Worm (Caenorhabditis elegans): ENCODE results near the gene brc-2.

brc-2 gene

ce11 chrIII:6885889-6886288 is 17.0 kb downstream of the brc-2 start:
- no peak for TF ChIP-seq fos-1 (tag; optimal IDR thresholded peaks at IDR 0.05)
- no peak for TF ChIP-seq nhr-43 (tag; optimal IDR thresholded peaks at IDR 0.05; ENCODE audit: poor library complexity, severe bottlenecking)
- no peak for TF ChIP-seq nhr-28 (tag; optimal IDR thresholded peaks at IDR 0.05)
- TF ChIP-seq lin-39 (tag; optimal IDR thresholded peaks at IDR 0.05): no peak
- TF ChIP-seq nhr-77 (tag; optimal IDR thresholded peaks at IDR 0.05): no peak
- no peak for TF ChIP-seq snpc-4 (tag; optimal IDR thresholded peaks at IDR 0.05)
- no peak for TF ChIP-seq ceh-28 (tag; optimal IDR thresholded peaks at IDR 0.05)
- no peak for TF ChIP-seq tbx-2 (tag; optimal IDR thresholded peaks at IDR 0.05)
- TF ChIP-seq nhr-11 (tag; optimal IDR thresholded peaks at IDR 0.05): no peak
- no peak for TF ChIP-seq eor-1 (tag; optimal IDR thresholded peaks at IDR 0.05)
- TF ChIP-seq unc-62 (GFP tag; optimal IDR thresholded peaks at IDR 0.05): no peak
- TF ChIP-seq nhr-25 (tag; optimal IDR thresholded peaks at IDR 0.05): no peak
- TF ChIP-seq ztf-11 (tag; optimal IDR thresholded peaks at IDR 0.05): no peak
- no peak for TF ChIP-seq elt-1 (tag; optimal IDR thresholded peaks at IDR 0.05)
- no peak for TF ChIP-seq aly-2 (tag; optimal IDR thresholded peaks at IDR 0.05)
- TF ChIP-seq ztf-4 (tag; optimal IDR thresholded peaks at IDR 0.05): no peak
- TF ChIP-seq ceh-82 (tag; optimal IDR thresholded peaks at IDR 0.05): no peak

DNA sequence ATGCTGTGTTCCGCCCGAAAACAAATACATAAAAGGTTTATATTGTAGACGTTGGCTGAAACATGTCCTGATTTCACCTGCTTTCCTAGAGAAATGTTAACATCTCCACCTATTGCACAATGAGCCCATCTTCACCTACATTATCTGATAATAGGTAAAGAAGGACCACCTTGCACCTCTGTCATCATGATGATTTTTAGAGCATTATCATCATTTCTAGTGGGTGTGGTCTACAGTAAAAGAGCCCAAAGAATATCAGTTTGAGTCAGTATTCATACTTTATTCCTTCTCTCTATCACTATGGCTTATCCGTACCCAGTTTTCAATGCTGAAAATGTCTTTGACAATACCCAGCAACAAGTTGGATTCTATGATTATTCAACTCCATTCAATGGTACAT is 18.7 kb downstream of the brc-2 start, which contains the start of gene med-2:
Gene med-2 (plus strand): TSS at position 301 of the 400 bp plus-strand sequence.
- TF ChIP-seq ama-1 (optimal IDR thresholded peaks at IDR 0.05) (no peak), nhr-12 (tag; optimal IDR thresholded peaks at IDR 0.05) (no peak), nhr-43 (tag; optimal IDR thresholded peaks at IDR 0.05; ENCODE audit: poor library complexity, severe bottlenecking) (no peak), lin-39 (tag; optimal IDR thresholded peaks at IDR 0.05) (no peak), ceh-9 (tag; optimal IDR thresholded peaks at IDR 0.05) (no peak), nfya-1 (tag; optimal IDR thresholded peaks at IDR 0.05; ENCODE audit: insufficient read depth) (no peak), nhr-237 (tag; optimal IDR thresholded peaks at IDR 0.05) (no peak), eor-1 (tag; optimal IDR thresholded peaks at IDR 0.05) (no peak), nhr-76 (tag; optimal IDR thresholded peaks at IDR 0.05) (no peak), zag-1 (tag; optimal IDR thresholded peaks at IDR 0.05) (no peak), skn-1 (tag; optimal IDR thresholded peaks at IDR 0.05) (no peak), lin-15B (tag; optimal IDR thresholded peaks at IDR 0.05) (no peak), nhr-23 (tag; optimal IDR thresholded peaks at IDR 0.05) (no peak), fkh-2 (tag; optimal IDR thresholded peaks at IDR 0.05) (no peak), fos-1 (tag; optimal IDR thresholded peaks at IDR 0.05) (no peak), pha-4 (tag; optimal IDR thresholded peaks at IDR 0.05) (no peak), ceh-28 (tag; optimal IDR thresholded peaks at IDR 0.05) (no peak), aly-2 (tag; optimal IDR thresholded peaks at IDR 0.05) (no peak), mdl-1 (tag; optimal IDR thresholded peaks at IDR 0.05) (no peak), lsy-12 (tag; optimal IDR thresholded peaks at IDR 0.05) (no peak)

DNA sequence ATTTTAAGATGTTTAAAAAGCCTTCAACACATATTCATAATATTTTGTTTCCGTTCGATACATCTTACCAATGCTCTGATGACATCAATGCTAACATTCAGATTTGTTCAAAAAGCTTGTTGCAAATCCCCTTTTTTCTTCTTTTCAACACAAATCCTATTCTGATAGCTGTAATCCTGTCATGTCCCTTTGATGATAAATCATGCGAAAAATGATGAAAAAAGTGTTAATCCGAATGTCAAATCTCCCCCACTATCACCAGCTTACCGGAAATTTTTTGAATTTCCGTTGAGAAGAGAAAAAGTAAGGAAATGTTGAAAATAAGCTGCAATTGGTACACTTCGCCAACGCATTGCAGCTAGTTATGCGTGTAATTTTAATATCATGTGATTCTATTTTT is 21.2 kb downstream of the brc-2 start:
- no peak for TF ChIP-seq elt-3 (tag; optimal IDR thresholded peaks at IDR 0.05)
- TF ChIP-seq nhr-25 (tag; optimal IDR thresholded peaks at IDR 0.05): no peak
- no peak for TF ChIP-seq unc-62 (GFP tag; optimal IDR thresholded peaks at IDR 0.05)
- no peak for TF ChIP-seq elt-1 (tag; optimal IDR thresholded peaks at IDR 0.05)
- TF ChIP-seq elt-2 (tag; optimal IDR thresholded peaks at IDR 0.05): no peak
- no peak for TF ChIP-seq ztf-11 (tag; optimal IDR thresholded peaks at IDR 0.05)

DNA sequence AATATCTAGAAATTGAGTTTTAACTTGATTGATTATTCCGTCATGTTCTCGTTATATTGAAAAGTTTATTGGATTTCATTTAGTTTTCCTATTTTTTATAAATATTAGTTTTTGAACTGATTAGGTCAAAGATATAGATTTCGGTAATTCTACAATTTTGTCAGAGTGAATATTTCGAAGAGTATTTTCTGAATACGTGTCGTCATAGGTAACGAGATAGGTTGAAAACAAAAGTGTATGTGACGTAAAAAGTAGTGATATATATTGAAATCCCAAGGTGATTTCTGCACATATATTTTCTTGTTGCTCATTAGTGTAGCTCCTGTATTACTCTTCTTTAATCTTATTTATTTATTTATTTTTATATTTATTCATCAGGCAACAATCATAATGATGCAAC is 22.1 kb downstream of the brc-2 start, which contains the start of gene K04C2.7:
Gene K04C2.7 (plus strand): TSS at position 301 of the 400 bp plus-strand sequence.
- TF ChIP-seq R02D3.7 (tag; optimal IDR thresholded peaks at IDR 0.05): no peak
- TF ChIP-seq ceh-82 (tag; optimal IDR thresholded peaks at IDR 0.05): no peak
- TF ChIP-seq ceh-9 (tag; optimal IDR thresholded peaks at IDR 0.05): no peak
- TF ChIP-seq unc-39 (tag; optimal IDR thresholded peaks at IDR 0.05): no peak
- no peak for TF ChIP-seq fos-1 (tag; optimal IDR thresholded peaks at IDR 0.05)
- TF ChIP-seq elt-2 (tag; optimal IDR thresholded peaks at IDR 0.05): no peak
- no peak for TF ChIP-seq elt-1 (tag; optimal IDR thresholded peaks at IDR 0.05)
- no peak for TF ChIP-seq nhr-28 (tag; optimal IDR thresholded peaks at IDR 0.05)
- TF ChIP-seq hmg-11 (tag; optimal IDR thresholded peaks at IDR 0.05): no peak

ce11 chrIII:6873724-6874123 is 29.2 kb downstream of the brc-2 start:
- TF ChIP-seq ztf-4 (tag; optimal IDR thresholded peaks at IDR 0.05): no peak
- TF ChIP-seq tbx-2 (tag; optimal IDR thresholded peaks at IDR 0.05): peak; percentile 21
- peak; percentile 2 for TF ChIP-seq nhr-11 (tag; optimal IDR thresholded peaks at IDR 0.05)
- TF ChIP-seq nfya-1 (tag; optimal IDR thresholded peaks at IDR 0.05; ENCODE audit: insufficient read depth): peak; percentile 19
- no peak for TF ChIP-seq nhr-12 (tag; optimal IDR thresholded peaks at IDR 0.05)
- no peak for TF ChIP-seq fos-1 (tag; optimal IDR thresholded peaks at IDR 0.05)
- no peak for TF ChIP-seq mml-1 (tag; optimal IDR thresholded peaks at IDR 0.05)
- TF ChIP-seq nhr-43 (tag; optimal IDR thresholded peaks at IDR 0.05; ENCODE audit: poor library complexity, severe bottlenecking): peak; percentile 21

Measured in whole organism, L3 larva.